Fruit fly (Drosophila melanogaster): ENCODE results near the gene chb.

DNA sequence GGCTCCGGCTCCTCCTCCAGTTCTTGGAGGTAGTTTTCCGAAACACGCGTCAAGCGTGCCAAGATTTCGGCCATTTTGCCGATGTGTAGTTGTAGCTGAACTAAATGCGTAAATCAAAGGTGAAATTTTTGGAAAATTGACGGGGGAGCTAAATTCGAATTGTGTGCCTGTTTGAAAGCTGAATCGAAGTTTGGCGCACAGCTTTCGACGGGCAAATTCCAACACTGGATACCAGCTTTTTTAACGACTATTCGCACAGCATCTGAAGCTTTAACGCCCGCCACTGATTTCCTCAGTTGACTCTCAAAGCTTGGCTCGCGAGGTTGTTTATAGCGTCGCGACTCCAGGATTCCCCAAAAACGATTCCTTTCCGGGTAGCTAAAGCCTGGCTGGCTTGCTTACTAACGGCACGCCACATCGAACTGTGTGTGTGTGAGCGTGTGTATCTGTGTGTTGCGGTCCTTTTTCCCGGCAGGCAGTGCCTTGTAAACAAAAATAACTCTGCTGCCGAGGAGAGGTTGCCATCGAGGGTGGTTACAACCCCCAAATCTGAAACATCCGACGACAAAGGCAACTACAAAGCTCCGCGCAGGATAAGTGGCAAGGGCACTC, 37.4 kb downstream of the chb start, which contains the start of the genes CG10510 and CG10508:
- TF ChIP-seq EcR (GFP tag; optimal IDR thresholded peaks at IDR 0.05) (no peak), pan (optimal IDR thresholded peaks at IDR 0.05) (no peak), Dll (optimal IDR thresholded peaks at IDR 0.05) (no peak)

All from whole organism.